Fruit fly (Drosophila melanogaster) whole organism, embryonic: ENCODE measurements around the gene CG14253.

Experiments used
- CG16863 ChIP-seq: fragments of 200-800 bp; sonication (Bioruptor generic); optimal IDR thresholded peaks from 3 replicates; lab custom pipeline; 2016; ENCODE audit warnings: missing biosample characterization, missing genetic modification characterization
- Dp ChIP-seq: fragments of 200-800 bp; sonication (Bioruptor generic); optimal IDR thresholded peaks from 2 replicates; lab custom pipeline; 2018; ENCODE audit warnings: missing biosample characterization, mild to moderate bottlenecking, missing genetic modification characterization, moderate library complexity
- Sry-β ChIP-seq: fragments of 200-800 bp; sonication (Bioruptor generic); optimal IDR thresholded peaks from 2 replicates; lab custom pipeline; 2018; ENCODE audit warnings: missing biosample characterization, mild to moderate bottlenecking, missing genetic modification characterization, moderate library complexity

- TF ChIP-seq Sry-β (GFP tag; lab: Kevin White, UChicago): no peak
- no peak for TF ChIP-seq CG16863
- no peak for TF ChIP-seq Dp (GFP tag; lab: Kevin White, UChicago)
Measured at dm6 chr3R:26989802-26990509, 11.6 kb downstream of the CG14253 start, which contains the start of gene CG31076.
